Worm (Caenorhabditis elegans): ENCODE results near the gene zak-1.

DNA sequence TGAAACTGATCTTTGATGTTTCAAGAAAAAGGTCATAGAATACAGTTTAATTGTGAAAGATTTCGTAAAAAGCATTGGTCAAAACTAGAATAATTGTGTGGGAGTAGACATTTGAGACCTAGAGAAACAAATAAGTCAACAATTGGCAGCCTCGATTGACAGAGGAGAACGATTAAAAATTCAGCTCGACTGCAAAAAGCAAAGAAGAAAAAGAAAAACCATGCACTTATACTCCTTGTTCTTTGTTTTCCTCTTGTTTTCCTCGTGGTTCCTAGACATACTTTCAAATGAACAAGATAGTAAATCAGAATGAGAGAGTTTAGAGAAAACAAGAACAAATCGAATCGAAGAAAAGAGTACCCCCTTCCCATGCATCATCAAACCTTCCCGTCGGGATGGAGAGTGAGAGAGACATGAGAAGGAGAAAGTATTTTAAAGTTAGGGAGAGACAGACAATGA lies 810 bp upstream of the zak-1 start:
- no peak for TF ChIP-seq ztf-23 (GFP tag; IDR thresholded peaks at IDR 0.05)
- no peak for TF ChIP-seq ref-1 (GFP tag; conservative IDR thresholded peaks at IDR 0.05)
- TF ChIP-seq T22C8.4 (GFP tag; IDR thresholded peaks at IDR 0.05), result no peak

Data from whole organism, midembryonic.